Worm (Caenorhabditis elegans) whole organism, L3 larva: ENCODE measurements around the gene Y39G8B.5.
A peak's percentile ranks its signal among the peaks of the same experiment; 100 is the strongest.

Source experiments
- R02D3.7 ChIP-seq: fragments of 150-350 bp; optimal IDR thresholded peaks from 2 replicates; lab custom pipeline; 2014; ENCODE audit warnings: missing biosample characterization, missing genetic modification characterization
- ZK546.5 ChIP-seq: sonication (generic microtip); optimal IDR thresholded peaks from 2 replicates; lab custom pipeline; 2017; ENCODE audit warnings: missing biosample characterization, missing genetic modification characterization
- aly-2 ChIP-seq: fragments of 150-350 bp; optimal IDR thresholded peaks from 2 replicates; lab custom pipeline; 2014; ENCODE audit warnings: missing biosample characterization, missing genetic modification characterization
- ama-1 ChIP-seq: fragments of 150-350 bp; optimal IDR thresholded peaks from 2 replicates; lab custom pipeline; 2018
- ceh-28 ChIP-seq: fragments of 150-350 bp; optimal IDR thresholded peaks from 2 replicates; lab custom pipeline; 2014; ENCODE audit warnings: missing biosample characterization, missing genetic modification reagents, missing genetic modification characterization
- ceh-82 ChIP-seq: fragments of 150-350 bp; optimal IDR thresholded peaks from 2 replicates; lab custom pipeline; 2014; ENCODE audit warnings: missing biosample characterization, missing genetic modification characterization
- daf-12 ChIP-seq: fragments of 150-350 bp; optimal IDR thresholded peaks from 2 replicates; lab custom pipeline; 2014; ENCODE audit warnings: missing biosample characterization, missing genetic modification reagents, missing genetic modification characterization
- egl-27 ChIP-seq: sonication (generic microtip); optimal IDR thresholded peaks from 4 replicates; lab custom pipeline; 2017; ENCODE audit warnings: missing biosample characterization, missing genetic modification reagents, missing genetic modification characterization
- egl-5 ChIP-seq: fragments of 150-350 bp; optimal IDR thresholded peaks from 2 replicates; lab custom pipeline; 2017; ENCODE audit warnings: missing biosample characterization, missing genetic modification reagents, missing genetic modification characterization, inconsistent platforms
- elt-1 ChIP-seq: fragments of 150-350 bp; optimal IDR thresholded peaks from 2 replicates; lab custom pipeline; 2014; ENCODE audit warnings: missing biosample characterization, missing genetic modification characterization
- elt-2 ChIP-seq: sonication (generic microtip); optimal IDR thresholded peaks from 2 replicates; lab custom pipeline; 2016; ENCODE audit warnings: missing genetic modification reagents, mild to moderate bottlenecking, missing genetic modification characterization, missing compliant biosample characterization
- fkh-10 ChIP-seq: sonication (generic microtip); optimal IDR thresholded peaks from 2 replicates; lab custom pipeline; 2017; ENCODE audit warnings: missing biosample characterization, missing genetic modification reagents, missing genetic modification characterization
- hmg-11 ChIP-seq: sonication (generic microtip); optimal IDR thresholded peaks from 2 replicates; lab custom pipeline; 2016; ENCODE audit warnings: missing genetic modification characterization, missing compliant biosample characterization
- jun-1 ChIP-seq: fragments of 150-350 bp; optimal IDR thresholded peaks from 2 replicates; lab custom pipeline; 2014; ENCODE audit warnings: missing biosample characterization, missing genetic modification reagents, missing genetic modification characterization
- lin-15B ChIP-seq: fragments of 150-350 bp; optimal IDR thresholded peaks from 2 replicates; lab custom pipeline; 2014; ENCODE audit warnings: missing biosample characterization, missing genetic modification characterization
- lin-39 ChIP-seq: fragments of 150-350 bp; optimal IDR thresholded peaks from 2 replicates; lab custom pipeline; 2018; ENCODE audit warnings: missing biosample characterization, missing genetic modification reagents, missing genetic modification characterization
- lsy-12 ChIP-seq: sonication (generic microtip); optimal IDR thresholded peaks from 2 replicates; lab custom pipeline; 2016; ENCODE audit warnings: mild to moderate bottlenecking, missing genetic modification characterization, missing compliant biosample characterization
- mdl-1 ChIP-seq: fragments of 150-350 bp; optimal IDR thresholded peaks from 2 replicates; lab custom pipeline; 2014; ENCODE audit warnings: missing biosample characterization, missing genetic modification characterization
- nfya-1 ChIP-seq: sonication (generic microtip); optimal IDR thresholded peaks from 2 replicates; lab custom pipeline; 2017; ENCODE audit warnings: missing genetic modification characterization, mild to moderate bottlenecking, missing compliant biosample characterization, antibody characterized with exemption, moderate library complexity; ENCODE audit not compliant: insufficient read depth
- nhr-11 ChIP-seq: fragments of 150-350 bp; optimal IDR thresholded peaks from 2 replicates; lab custom pipeline; 2014; ENCODE audit warnings: missing biosample characterization, missing genetic modification characterization
- nhr-23 ChIP-seq: fragments of 150-350 bp; optimal IDR thresholded peaks from 2 replicates; lab custom pipeline; 2014; ENCODE audit warnings: missing biosample characterization, missing genetic modification reagents, missing genetic modification characterization
- nhr-25 ChIP-seq: sonication (generic microtip); optimal IDR thresholded peaks from 2 replicates; lab custom pipeline; 2017; ENCODE audit warnings: missing biosample characterization, missing genetic modification characterization
- nhr-28 ChIP-seq: fragments of 150-350 bp; optimal IDR thresholded peaks from 2 replicates; lab custom pipeline; 2014; ENCODE audit warnings: missing biosample characterization, missing genetic modification characterization
- nhr-43 ChIP-seq: sonication (generic microtip); optimal IDR thresholded peaks from 2 replicates; lab custom pipeline; 2016; ENCODE audit warnings: mild to moderate bottlenecking, missing genetic modification characterization, missing compliant biosample characterization; ENCODE audit not compliant: poor library complexity, severe bottlenecking
- nhr-67 ChIP-seq: fragments of 150-350 bp; optimal IDR thresholded peaks from 2 replicates; lab custom pipeline; 2014; ENCODE audit warnings: missing biosample characterization, missing genetic modification characterization
- nhr-77 ChIP-seq: fragments of 150-350 bp; optimal IDR thresholded peaks from 2 replicates; lab custom pipeline; 2014; ENCODE audit warnings: missing biosample characterization, missing genetic modification characterization
- pha-4 ChIP-seq: fragments of 150-350 bp; optimal IDR thresholded peaks from 2 replicates; lab custom pipeline; 2014; ENCODE audit warnings: missing biosample characterization, missing genetic modification reagents, missing genetic modification characterization
- pqm-1 ChIP-seq: fragments of 150-350 bp; optimal IDR thresholded peaks from 2 replicates; lab custom pipeline; 2017; ENCODE audit warnings: missing biosample characterization, missing genetic modification characterization, inconsistent platforms
- sea-2 ChIP-seq: fragments of 150-350 bp; sonication (generic microtip); optimal IDR thresholded peaks from 4 replicates; lab custom pipeline; 2014; ENCODE audit warnings: missing biosample characterization, missing genetic modification reagents, missing genetic modification characterization
- skn-1 ChIP-seq: fragments of 150-350 bp; optimal IDR thresholded peaks from 2 replicates; lab custom pipeline; 2014; ENCODE audit warnings: missing biosample characterization, missing genetic modification characterization
- snpc-4 ChIP-seq: fragments of 150-350 bp; optimal IDR thresholded peaks from 2 replicates; lab custom pipeline; 2014; ENCODE audit warnings: missing biosample characterization, missing genetic modification characterization
- tbx-2 ChIP-seq: sonication (generic microtip); optimal IDR thresholded peaks from 2 replicates; lab custom pipeline; 2016; ENCODE audit warnings: mild to moderate bottlenecking, missing genetic modification characterization, missing compliant biosample characterization
- unc-39 ChIP-seq: sonication (generic microtip); optimal IDR thresholded peaks from 4 replicates; lab custom pipeline; 2017; ENCODE audit warnings: missing biosample characterization, missing genetic modification characterization
- unc-62 ChIP-seq: fragments of 150-350 bp; sonication (generic microtip); optimal IDR thresholded peaks from 4 replicates; lab custom pipeline; 2014; ENCODE audit warnings: missing biosample characterization, missing genetic modification reagents, missing genetic modification characterization
- zag-1 ChIP-seq: fragments of 150-350 bp; optimal IDR thresholded peaks from 2 replicates; lab custom pipeline; 2014; ENCODE audit warnings: missing biosample characterization, missing genetic modification characterization
- ztf-11 ChIP-seq: fragments of 150-350 bp; optimal IDR thresholded peaks from 2 replicates; lab custom pipeline; 2014; ENCODE audit warnings: missing biosample characterization, missing genetic modification characterization
- ztf-4 ChIP-seq: fragments of 150-350 bp; optimal IDR thresholded peaks from 2 replicates; lab custom pipeline; 2014; ENCODE audit warnings: missing biosample characterization, missing genetic modification characterization

Gene Y39G8B.5

DNA sequence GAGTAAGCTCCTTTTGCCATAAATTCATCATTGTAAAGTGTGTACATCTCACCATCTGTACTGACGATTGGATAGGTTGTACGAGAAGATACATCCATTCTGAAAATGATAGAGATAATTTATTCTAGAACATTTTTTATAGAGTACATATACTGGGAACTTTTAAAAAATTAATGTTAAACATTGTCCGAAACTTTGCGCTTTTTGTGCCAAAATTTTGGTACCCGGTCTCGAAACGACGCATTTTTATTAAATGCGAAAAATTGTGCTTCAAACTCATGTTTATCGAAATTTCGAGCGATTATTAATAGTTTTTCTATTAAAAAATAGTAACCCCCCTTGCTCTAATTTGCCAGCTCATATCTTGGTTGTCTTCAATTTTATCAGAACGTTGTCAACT, at the start of gene Y39G8B.5:
Gene Y39G8B.5, minus strand, starts transcription at position 101 of the 400 bp plus-strand sequence.
- TF ChIP-seq nhr-11 (no peak), unc-62 (no peak), elt-2 (tag; lab: Kevin White, UChicago) (no peak), nhr-25 (tag; lab: Kevin White, UChicago) (no peak), pha-4 (tag; lab: Kevin White, UChicago) (no peak), nhr-23 (tag; lab: Kevin White, UChicago) (no peak), tbx-2 (tag; lab: Kevin White, UChicago) (no peak), egl-5 (no peak), egl-27 (tag; lab: Kevin White, UChicago) (no peak), mdl-1 (tag; lab: Kevin White, UChicago) (no peak)
- TF ChIP-seq, all 47 proteins: peak for 0

- peak; percentile 90 for TF ChIP-seq nfya-1
- TF ChIP-seq ZK546.5 = peak; percentile 25
- TF ChIP-seq sea-2 = no peak
- no peak for TF ChIP-seq nhr-28 (tag; lab: Kevin White, UChicago)
- TF ChIP-seq R02D3.7 (tag; lab: Kevin White, UChicago) = peak; percentile 71
- peak; percentile 68 for TF ChIP-seq fkh-10 (GFP tag; lab: Kevin White, UChicago)
- peak; percentile 44 for TF ChIP-seq elt-1
- TF ChIP-seq unc-62 = peak; percentile 93
- TF ChIP-seq ceh-28 (tag; lab: Kevin White, UChicago) = peak; percentile 88
- TF ChIP-seq snpc-4 = peak; percentile 76
- peak; percentile 79 for TF ChIP-seq lsy-12
- TF ChIP-seq pha-4 (tag; lab: Kevin White, UChicago) = peak; percentile 85
- no peak for TF ChIP-seq nhr-67 (tag; lab: Kevin White, UChicago)
- TF ChIP-seq ztf-11 (tag; lab: Kevin White, UChicago) = no peak
- no peak for TF ChIP-seq ceh-82 (tag; lab: Kevin White, UChicago)
- peak; percentile 91 for TF ChIP-seq jun-1 (tag; lab: Kevin White, UChicago)
- TF ChIP-seq egl-27 (tag; lab: Kevin White, UChicago) = peak; percentile 82
- TF ChIP-seq nhr-77 (tag; lab: Kevin White, UChicago) = peak; percentile 45
- TF ChIP-seq zag-1 (tag; lab: Kevin White, UChicago) = peak; percentile 76
- no peak for TF ChIP-seq unc-39 (tag; lab: Kevin White, UChicago)
- peak; percentile 65 for TF ChIP-seq lin-15B
- TF ChIP-seq mdl-1 (tag; lab: Kevin White, UChicago) = peak; percentile 98
- TF ChIP-seq ztf-4 = peak; percentile 72
- peak; percentile 99 for TF ChIP-seq lin-39 (tag; lab: Kevin White, UChicago)
- no peak for TF ChIP-seq daf-12 (tag; lab: Kevin White, UChicago)
- peak; percentile 98 for TF ChIP-seq hmg-11
- TF ChIP-seq ama-1 = peak; percentile 74
- peak; percentile 82 for TF ChIP-seq nhr-43
- TF ChIP-seq skn-1 (tag; lab: Kevin White, UChicago) = peak; percentile 66
- TF ChIP-seq aly-2 = no peak
- peak; percentile 60 for TF ChIP-seq nhr-25 (tag; lab: Kevin White, UChicago)
- peak; percentile 72 for TF ChIP-seq pqm-1 (tag; lab: Kevin White, UChicago)
- peak; percentile 84 for TF ChIP-seq tbx-2 (tag; lab: Kevin White, UChicago)
- peak; percentile 92 for TF ChIP-seq elt-2 (tag; lab: Kevin White, UChicago)
- TF ChIP-seq nhr-23 (tag; lab: Kevin White, UChicago) = peak; percentile 87
- peak; percentile 82 for TF ChIP-seq nhr-11
- peak; percentile 93 for TF ChIP-seq egl-5
These were observed 48.7 kb upstream of the Y39G8B.5 start for ce11 chrII:14040204-14040842.

DNA sequence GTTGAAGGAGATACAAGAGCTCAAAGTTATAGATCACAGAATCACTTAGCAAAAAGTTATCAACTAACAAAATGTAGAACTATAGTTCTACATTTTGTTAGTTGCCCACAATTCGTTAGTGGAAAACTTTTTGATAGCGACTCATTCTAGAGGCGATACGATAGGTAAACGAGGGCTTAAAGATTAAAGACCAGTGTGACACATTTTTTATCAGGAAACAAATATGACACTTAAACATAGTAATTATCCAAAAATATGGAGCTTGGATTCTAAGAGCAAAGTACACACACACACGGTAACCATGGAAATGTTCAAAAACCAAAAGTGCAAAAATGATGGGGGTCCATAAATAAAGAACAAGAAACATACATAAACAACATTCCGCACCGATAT, 48.2 kb upstream of the Y39G8B.5 start:
- TF ChIP-seq nhr-25 (tag; lab: Kevin White, UChicago) (no peak), nhr-11 (no peak), sea-2 (no peak), lsy-12 (no peak), ZK546.5 (no peak), fkh-10 (GFP tag; lab: Kevin White, UChicago) (no peak), pqm-1 (tag; lab: Kevin White, UChicago) (peak; percentile 5), jun-1 (tag; lab: Kevin White, UChicago) (no peak)

- no peak for TF ChIP-seq R02D3.7 (tag; lab: Kevin White, UChicago)
- peak; percentile 10 for TF ChIP-seq nfya-1
- TF ChIP-seq elt-2 (tag; lab: Kevin White, UChicago) = peak; percentile 38
- no peak for TF ChIP-seq nhr-77 (tag; lab: Kevin White, UChicago)
These were observed 46.7 kb upstream of the Y39G8B.5 start for ce11 chrII:14038331-14038730.
